Fruit fly (Drosophila melanogaster): Measurements from ENCODE around the gene CG11147.

CG11147 gene

DNA sequence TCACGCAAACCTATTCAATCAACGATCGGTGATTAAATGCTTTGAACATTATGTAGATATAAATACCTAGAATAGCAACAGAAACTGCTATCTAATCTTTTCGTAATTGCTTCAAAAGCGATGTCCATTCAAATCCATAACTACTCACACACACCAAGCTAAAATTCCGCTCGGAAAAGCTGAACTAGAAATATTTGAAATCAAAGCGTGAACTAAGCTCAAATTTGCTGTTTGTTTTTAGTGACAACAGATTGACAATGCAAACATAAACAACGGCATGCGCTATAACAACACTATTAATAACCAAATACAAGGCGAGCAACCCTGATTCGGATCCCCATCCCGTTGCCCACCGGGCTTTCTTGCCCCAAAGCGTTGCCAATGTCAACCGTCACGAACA lies 35.0 kb downstream of the CG11147 start, which contains the start of gene CG7236:
Gene CG7236, plus strand, starts transcription at position 301 of the 400 bp plus-strand sequence.
- TF ChIP-seq EcR (GFP tag; optimal IDR thresholded peaks at IDR 0.05) (no peak), CG8478 (optimal IDR thresholded peaks at IDR 0.05) (no peak), pan (optimal IDR thresholded peaks at IDR 0.05) (no peak), psq (optimal IDR thresholded peaks at IDR 0.05) (no peak), usp (GFP tag; optimal IDR thresholded peaks at IDR 0.05) (no peak), Dll (optimal IDR thresholded peaks at IDR 0.05) (no peak)
